Fruit fly (Drosophila melanogaster): Measurements from ENCODE around the gene MESK4.

Gene MESK4

DNA sequence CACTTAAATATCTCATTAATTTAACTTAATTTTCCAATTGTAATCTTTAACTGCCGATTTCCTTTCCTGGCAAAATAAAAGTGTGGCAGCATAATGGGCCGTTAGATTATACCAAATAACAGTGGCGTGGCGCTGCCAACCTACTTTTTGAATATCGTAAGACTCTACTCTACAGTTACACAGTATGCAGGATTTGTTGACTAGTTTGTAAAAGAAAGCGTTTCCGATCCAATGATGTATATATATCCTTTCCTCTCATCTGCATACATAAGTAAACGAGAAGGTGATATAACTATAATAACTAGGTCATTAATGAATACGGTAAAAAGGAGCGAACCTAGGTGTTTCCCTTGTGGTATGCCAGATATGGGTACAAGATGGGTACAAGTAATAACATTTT lies 3.2 kb downstream of the MESK4 start, which contains the start of gene EMC2B:
Gene EMC2B, minus strand, starts transcription at position 98 of the 400 bp plus-strand sequence.
- peak; percentile 8 for TF ChIP-seq CG6854 (GFP tag; optimal IDR thresholded peaks at IDR 0.05)
- TF ChIP-seq achi (GFP tag; optimal IDR thresholded peaks at IDR 0.05) = peak; percentile 24
- TF ChIP-seq CG10669 (GFP tag; optimal IDR thresholded peaks at IDR 0.05) = no peak
- no peak for TF ChIP-seq spab (GFP tag; optimal IDR thresholded peaks at IDR 0.05)
- TF ChIP-seq Sox14 (GFP tag; optimal IDR thresholded peaks at IDR 0.05) = peak; percentile 46
- no peak for TF ChIP-seq Sox15 (GFP tag; optimal IDR thresholded peaks at IDR 0.05)
- TF ChIP-seq CG6792 (GFP tag; optimal IDR thresholded peaks at IDR 0.05) = peak; percentile 4
- no peak for TF ChIP-seq ss (GFP tag; optimal IDR thresholded peaks at IDR 0.05)
- peak; percentile 47 for TF ChIP-seq CG3032 (tag; optimal IDR thresholded peaks at IDR 0.05)
- TF ChIP-seq Blimp-1 (GFP tag; optimal IDR thresholded peaks at IDR 0.05) = no peak
- TF ChIP-seq CG15336 (GFP tag; IDR thresholded peaks at IDR 0.05) = no peak
- TF ChIP-seq fkh (GFP tag; optimal IDR thresholded peaks at IDR 0.05) = no peak
- no peak for TF ChIP-seq dac (GFP tag; optimal IDR thresholded peaks at IDR 0.05)
- peak; percentile 57 for TF ChIP-seq Eip75B (GFP tag; optimal IDR thresholded peaks at IDR 0.05)
- no peak for TF ChIP-seq CG9139 (GFP tag; optimal IDR thresholded peaks at IDR 0.05)
- TF ChIP-seq CG34406 (GFP tag; optimal IDR thresholded peaks at IDR 0.05) = no peak
- TF ChIP-seq CG16779 (tag; optimal IDR thresholded peaks at IDR 0.05) = no peak
- peak; percentile 51 for TF ChIP-seq topi (GFP tag; optimal IDR thresholded peaks at IDR 0.05)
- TF ChIP-seq esn (GFP tag; optimal IDR thresholded peaks at IDR 0.05) = peak; percentile 58
- TF ChIP-seq Sox102F (GFP tag; optimal IDR thresholded peaks at IDR 0.05) = peak; percentile 47
- TF ChIP-seq CG1621 (tag; optimal IDR thresholded peaks at IDR 0.05) = peak; percentile 41
- TF ChIP-seq Met (GFP tag; optimal IDR thresholded peaks at IDR 0.05) = no peak
- no peak for TF ChIP-seq net (GFP tag; optimal IDR thresholded peaks at IDR 0.05)
- TF ChIP-seq lz (GFP tag; optimal IDR thresholded peaks at IDR 0.05) = peak; percentile 63
- no peak for TF ChIP-seq Lpt (GFP tag; optimal IDR thresholded peaks at IDR 0.05)
- TF ChIP-seq CG11294 (GFP tag; IDR thresholded peaks at IDR 0.05) = no peak
- peak; percentile 21 for TF ChIP-seq acj6 (GFP tag; optimal IDR thresholded peaks at IDR 0.05)
- TF ChIP-seq CG11762 (GFP tag; optimal IDR thresholded peaks at IDR 0.05; ENCODE audit: insufficient read depth) = no peak
- peak; percentile 20 for TF ChIP-seq svp (GFP tag)
- TF ChIP-seq CG8119 (GFP tag; IDR thresholded peaks at IDR 0.05) = no peak
- peak; percentile 36 for TF ChIP-seq cyc (GFP tag; optimal IDR thresholded peaks at IDR 0.05)
- peak; percentile 52 for TF ChIP-seq CG3919 (GFP tag; optimal IDR thresholded peaks at IDR 0.05)
- TF ChIP-seq Eip78C (GFP tag) = peak; percentile 54
- peak; percentile 24 for TF ChIP-seq CG8319 (GFP tag; optimal IDR thresholded peaks at IDR 0.05)
- TF ChIP-seq Hr4 (GFP tag; optimal IDR thresholded peaks at IDR 0.05) = peak; percentile 57
- no peak for TF ChIP-seq CG6808 (GFP tag; optimal IDR thresholded peaks at IDR 0.05)
- no peak for TF ChIP-seq Smox (GFP tag; optimal IDR thresholded peaks at IDR 0.05)
- TF ChIP-seq CG10631 (GFP tag; optimal IDR thresholded peaks at IDR 0.05) = peak; percentile 33
- peak; percentile 60 for TF ChIP-seq Hr39 (GFP tag; optimal IDR thresholded peaks at IDR 0.05)
- TF ChIP-seq CG7368 (GFP tag; optimal IDR thresholded peaks at IDR 0.05) = no peak
- peak; percentile 63 for TF ChIP-seq Ets21C (GFP tag; optimal IDR thresholded peaks at IDR 0.05)
- no peak for TF ChIP-seq CG6163 (GFP tag; IDR thresholded peaks at IDR 0.05)
- TF ChIP-seq pdm3 (GFP tag; optimal IDR thresholded peaks at IDR 0.05) = no peak
- no peak for TF ChIP-seq salr (GFP tag; optimal IDR thresholded peaks at IDR 0.05)
- peak; percentile 52 for TF ChIP-seq CG31627 (GFP tag; optimal IDR thresholded peaks at IDR 0.05)
- TF ChIP-seq CG11902 (GFP tag; optimal IDR thresholded peaks at IDR 0.05) = peak; percentile 15
- TF ChIP-seq Ets96B (tag; optimal IDR thresholded peaks at IDR 0.05) = no peak
